Worm (Caenorhabditis elegans): ENCODE data around the gene R02D5.9.

R02D5.9 gene

ce11 chrV:14501136-14501535, 9.8 kb downstream of the R02D5.9 start, which contains the start of gene R02D5.24:
TSS of gene R02D5.24 (plus strand) at chrV:14501340.
- TF ChIP-seq nhr-6 (tag; optimal IDR thresholded peaks at IDR 0.05), result peak; percentile 63
- TF ChIP-seq ceh-32 (tag; optimal IDR thresholded peaks at IDR 0.05; ENCODE audit: poor library complexity), result no peak
- TF ChIP-seq aha-1 (tag), result peak; percentile 64

ce11 chrV:14500554-14500953, 10.4 kb downstream of the R02D5.9 start:
- no peak for TF ChIP-seq egl-43 (GFP tag; IDR thresholded peaks at IDR 0.05)
- no peak for TF ChIP-seq nhr-25 (tag; optimal IDR thresholded peaks at IDR 0.05; ENCODE audit: borderline replicate concordance, insufficient read depth)
- TF ChIP-seq nhr-6 (tag; optimal IDR thresholded peaks at IDR 0.05), result peak; percentile 33
- TF ChIP-seq nhr-41 (GFP tag; IDR thresholded peaks at IDR 0.05), result no peak
- peak; percentile 20 for TF ChIP-seq nhr-28 (tag; optimal IDR thresholded peaks at IDR 0.05)
- TF ChIP-seq D1046.2 (GFP tag; IDR thresholded peaks at IDR 0.05), result no peak
- TF ChIP-seq ama-1 (optimal IDR thresholded peaks at IDR 0.05), result no peak
- peak; percentile 23 for TF ChIP-seq mes-2 (tag; optimal IDR thresholded peaks at IDR 0.05; ENCODE audit: poor library complexity, severe bottlenecking)
- no peak for TF ChIP-seq dve-1 (tag; optimal IDR thresholded peaks at IDR 0.05; ENCODE audit: insufficient read depth)
- peak; percentile 24 for TF ChIP-seq mep-1 (tag; optimal IDR thresholded peaks at IDR 0.05)
- no peak for TF ChIP-seq spr-3 (GFP tag; optimal IDR thresholded peaks at IDR 0.05)
- TF ChIP-seq nhr-111 (GFP tag; optimal IDR thresholded peaks at IDR 0.05), result no peak

ce11 chrV:14499074-14499864, 11.7 kb downstream of the R02D5.9 start:
- no peak for TF ChIP-seq dve-1 (tag; optimal IDR thresholded peaks at IDR 0.05; ENCODE audit: insufficient read depth)
- TF ChIP-seq daf-16 (GFP tag; optimal IDR thresholded peaks at IDR 0.05), result no peak
- TF ChIP-seq daf-16 (tag; optimal IDR thresholded peaks at IDR 0.05), result peak; percentile 32
- TF ChIP-seq nhr-111 (GFP tag; optimal IDR thresholded peaks at IDR 0.05), result no peak
- no peak for TF ChIP-seq nhr-237 (tag; optimal IDR thresholded peaks at IDR 0.05)
- no peak for TF ChIP-seq sdz-12 (GFP tag; optimal IDR thresholded peaks at IDR 0.05)
- no peak for TF ChIP-seq zip-2 (tag; optimal IDR thresholded peaks at IDR 0.05)
- no peak for TF ChIP-seq T20F7.1 (GFP tag; optimal IDR thresholded peaks at IDR 0.05)
- TF ChIP-seq hlh-30 (tag; optimal IDR thresholded peaks at IDR 0.05; ENCODE audit: insufficient read depth), result peak; percentile 48
- no peak for TF ChIP-seq unc-39 (tag; optimal IDR thresholded peaks at IDR 0.05)
- no peak for TF ChIP-seq lin-29 (GFP tag; IDR thresholded peaks at IDR 0.05)
- no peak for TF ChIP-seq ceh-62 (tag; optimal IDR thresholded peaks at IDR 0.05)
- no peak for TF ChIP-seq nhr-77 (tag; optimal IDR thresholded peaks at IDR 0.05)
- TF ChIP-seq aly-2 (tag; optimal IDR thresholded peaks at IDR 0.05), result no peak
- TF ChIP-seq unc-130 (GFP tag; optimal IDR thresholded peaks at IDR 0.05), result no peak
- no peak for TF ChIP-seq hif-1 (tag; optimal IDR thresholded peaks at IDR 0.05)
- no peak for TF ChIP-seq snpc-4 (tag; optimal IDR thresholded peaks at IDR 0.05)
- TF ChIP-seq skn-1 (tag; optimal IDR thresholded peaks at IDR 0.05), result no peak
- no peak for TF ChIP-seq dmd-9 (GFP tag; IDR thresholded peaks at IDR 0.05)
- no peak for TF ChIP-seq daf-19 (GFP tag; conservative IDR thresholded peaks at IDR 0.05)
- no peak for TF ChIP-seq F26F4.8 (GFP tag; conservative IDR thresholded peaks at IDR 0.05)
- TF ChIP-seq egl-43 (GFP tag; IDR thresholded peaks at IDR 0.05), result peak; percentile 30; the same call in 1 of the 2 replicates
- no peak for TF ChIP-seq snpc-1.2 (GFP tag; IDR thresholded peaks at IDR 0.05)
- no peak for TF ChIP-seq lin-39 (tag; optimal IDR thresholded peaks at IDR 0.05)
- no peak for TF ChIP-seq mxl-2 (GFP tag; conservative IDR thresholded peaks at IDR 0.05)
- no peak for TF ChIP-seq ces-1 (GFP tag; optimal IDR thresholded peaks at IDR 0.05)
- no peak for TF ChIP-seq F44E2.7 (GFP tag; IDR thresholded peaks at IDR 0.05)
- TF ChIP-seq ceh-20 (GFP tag; IDR thresholded peaks at IDR 0.05), result no peak
- no peak for TF ChIP-seq php-3 (GFP tag; IDR thresholded peaks at IDR 0.05)
- TF ChIP-seq pqm-1 (tag; optimal IDR thresholded peaks at IDR 0.05), result no peak
- TF ChIP-seq hlh-11 (tag; optimal IDR thresholded peaks at IDR 0.05), result peak; percentile 11
- 0 out of 2 replicates have a peak, but pooled peaks have one; percentile 32 for TF ChIP-seq hmg-1.1 (GFP tag; IDR thresholded peaks at IDR 0.05)
- no peak for TF ChIP-seq nhr-11 (tag; optimal IDR thresholded peaks at IDR 0.05)
- no peak for TF ChIP-seq ztf-11 (tag; optimal IDR thresholded peaks at IDR 0.05)
- TF ChIP-seq ama-1 (optimal IDR thresholded peaks at IDR 0.05), result no peak
- no peak for TF ChIP-seq dpl-1 (GFP tag; optimal IDR thresholded peaks at IDR 0.05)
- no peak for TF ChIP-seq lsy-2 (tag; optimal IDR thresholded peaks at IDR 0.05)

Measured in whole organism, L4 larva.